Worm (Caenorhabditis elegans) whole organism, mixed stage, embryonic: ENCODE results near the gene T19C3.3.

Source experiments
- lsy-2 ChIP-seq: fragments of 150-350 bp; optimal IDR thresholded peaks from 2 replicates; lab custom pipeline; 2014; ENCODE audit warnings: missing biosample characterization, missing genetic modification characterization
- snpc-4 ChIP-seq: fragments of 150-350 bp; optimal IDR thresholded peaks from 2 replicates; lab custom pipeline; 2014; ENCODE audit warnings: missing biosample characterization, missing genetic modification characterization
- unc-120 ChIP-seq: sonication (generic microtip); optimal IDR thresholded peaks from 2 replicates; lab custom pipeline; 2017; ENCODE audit warnings: missing genetic modification characterization, missing compliant biosample characterization; ENCODE audit not compliant: poor library complexity, severe bottlenecking

DNA sequence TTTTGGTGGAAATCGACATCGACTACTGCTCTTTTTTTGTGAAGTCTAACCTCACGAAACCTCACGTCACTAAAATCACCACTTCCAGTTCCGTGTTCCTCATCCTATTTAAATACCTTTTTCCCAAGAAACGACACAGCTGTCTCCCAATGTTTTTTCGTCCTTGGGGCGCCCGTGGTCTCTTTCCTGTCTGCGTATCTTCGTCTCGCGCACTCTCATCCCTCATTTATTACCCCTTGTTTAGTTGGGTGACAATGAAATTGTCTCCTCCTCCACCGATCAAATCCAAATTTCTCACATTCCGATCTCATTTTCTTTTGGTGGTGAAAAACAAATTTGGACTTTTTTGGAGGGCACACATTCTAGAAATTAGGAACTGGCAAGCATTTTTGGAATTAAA, 49.6 kb downstream of the T19C3.3 start:
- TF ChIP-seq snpc-4 (tag; lab: Kevin White, UChicago) = no peak
- no peak for TF ChIP-seq lsy-2
- TF ChIP-seq unc-120 = no peak
